Fruit fly (Drosophila melanogaster) whole organism, embryonic: ENCODE data around the gene Ts.

Source experiments
- CG10979 ChIP-seq: fragments of 200-800 bp; sonication (Bioruptor generic); optimal IDR thresholded peaks from 2 replicates; lab custom pipeline; 2018; ENCODE audit warnings: missing biosample characterization, mild to moderate bottlenecking, missing genetic modification characterization, moderate library complexity
- CG11560 ChIP-seq: fragments of 200-800 bp; sonication (Bioruptor generic); IDR thresholded peaks from 3 replicates; pipeline ENCODE4 v1.3.6; 2022; ENCODE audit warnings: missing biosample characterization, missing genetic modification characterization
- CG12219 ChIP-seq: fragments of 200-800 bp; sonication (Bioruptor generic); optimal IDR thresholded peaks from 3 replicates; lab custom pipeline; 2018; ENCODE audit warnings: missing biosample characterization, mild to moderate bottlenecking, missing genetic modification characterization
- CG13624 ChIP-seq: fragments of 200-800 bp; sonication (Bioruptor generic); optimal IDR thresholded peaks from 2 replicates; lab custom pipeline; 2016; ENCODE audit warnings: missing biosample characterization, missing genetic modification characterization
- CG17186 ChIP-seq: fragments of 200-800 bp; sonication (Bioruptor generic); optimal IDR thresholded peaks from 3 replicates; lab custom pipeline; 2017; ENCODE audit warnings: missing biosample characterization, missing genetic modification reagents, missing genetic modification characterization
- CG17359 ChIP-seq: fragments of 200-800 bp; sonication (Bioruptor generic); optimal IDR thresholded peaks from 3 replicates; lab custom pipeline; 2018; ENCODE audit warnings: missing biosample characterization, mild to moderate bottlenecking, missing genetic modification characterization, moderate library complexity
- CG17361 ChIP-seq: fragments of 200-800 bp; sonication (Bioruptor generic); IDR thresholded peaks from 3 replicates; pipeline ENCODE4 v1.3.6; 2022; ENCODE audit warnings: missing biosample characterization, missing genetic modification characterization
- CG17568 ChIP-seq: fragments of 200-800 bp; sonication (Bioruptor generic); optimal IDR thresholded peaks from 2 replicates; lab custom pipeline; 2018; ENCODE audit warnings: missing biosample characterization, mild to moderate bottlenecking, missing genetic modification characterization, moderate library complexity
- CG2678 ChIP-seq: fragments of 200-800 bp; sonication (Bioruptor generic); optimal IDR thresholded peaks from 3 replicates; lab custom pipeline; 2019; ENCODE audit warnings: missing biosample characterization, mild to moderate bottlenecking, missing genetic modification characterization, moderate library complexity
- CG2712 ChIP-seq: fragments of 200-800 bp; optimal IDR thresholded peaks from 3 replicates; lab custom pipeline; 2019; ENCODE audit warnings: missing biosample characterization, mild to moderate bottlenecking, missing genetic modification characterization, moderate library complexity
- CG30020 ChIP-seq: fragments of 200-800 bp; optimal IDR thresholded peaks from 2 replicates; lab custom pipeline; 2019; ENCODE audit warnings: missing biosample characterization, mild to moderate bottlenecking, missing genetic modification characterization, moderate library complexity
- CG3065 ChIP-seq: fragments of 200-800 bp; sonication (Bioruptor generic); optimal IDR thresholded peaks from 2 replicates; lab custom pipeline; 2016; ENCODE audit warnings: missing biosample characterization, missing genetic modification characterization
- CG3407 ChIP-seq: fragments of 200-800 bp; sonication (Bioruptor generic); optimal IDR thresholded peaks from 2 replicates; lab custom pipeline; 2018; ENCODE audit warnings: missing biosample characterization, mild to moderate bottlenecking, missing genetic modification characterization
- CG34422 ChIP-seq: fragments of 200-800 bp; sonication (Bioruptor generic); IDR thresholded peaks from 3 replicates; pipeline ENCODE4 v1.3.6; 2022; ENCODE audit warnings: missing biosample characterization, missing genetic modification characterization
- CG4854 ChIP-seq: fragments of 200-800 bp; sonication (Bioruptor generic); optimal IDR thresholded peaks from 2 replicates; lab custom pipeline; 2016; ENCODE audit warnings: missing biosample characterization, missing genetic modification characterization, inconsistent platforms
- CG8290 ChIP-seq, 3 experiments: fragments of 200-800 bp; sonication (Bioruptor generic); optimal IDR thresholded peaks; 2 replicates each; lab custom pipeline; 2016 to 2019; ENCODE audit warnings: missing biosample characterization in 3 of 3, missing genetic modification characterization in 3 of 3, mild to moderate bottlenecking in 2 of 3, moderate library complexity in 1 of 3
- CG9817 ChIP-seq: fragments of 200-800 bp; sonication (Bioruptor generic); optimal IDR thresholded peaks from 2 replicates; lab custom pipeline; 2018; ENCODE audit warnings: missing biosample characterization, mild to moderate bottlenecking, missing genetic modification characterization, moderate library complexity
- Fer2 ChIP-seq: fragments of 200-800 bp; sonication (Bioruptor generic); optimal IDR thresholded peaks from 2 replicates; lab custom pipeline; 2018; ENCODE audit warnings: missing biosample characterization, mild to moderate bottlenecking, missing genetic modification characterization, moderate library complexity
- Hand ChIP-seq: fragments of 200-800 bp; sonication (Bioruptor generic); optimal IDR thresholded peaks from 2 replicates; lab custom pipeline; 2017; ENCODE audit warnings: mild to moderate bottlenecking, missing biosample characterization, missing genetic modification reagents, missing genetic modification characterization
- Hr78 ChIP-seq, 2 experiments: fragments of 200-800 bp in 1 of 2; fragments of >200 bp in 1 of 2; sonication (Bioruptor generic) in 1 of 2; optimal IDR thresholded peaks; 2 replicates each; lab custom pipeline; 2017 to 2019; ENCODE audit warnings: missing biosample characterization in 2 of 2, missing genetic modification characterization in 2 of 2, mild to moderate bottlenecking in 1 of 2, moderate library complexity in 1 of 2
- Hsf ChIP-seq: fragments of 200-800 bp; sonication (Bioruptor generic); optimal IDR thresholded peaks from 3 replicates; lab custom pipeline; 2016; ENCODE audit warnings: missing biosample characterization, missing genetic modification characterization
- Lhr ChIP-seq: fragments of 200-800 bp; sonication (Bioruptor generic); optimal IDR thresholded peaks from 3 replicates; lab custom pipeline; 2017; ENCODE audit warnings: mild to moderate bottlenecking, missing biosample characterization, missing genetic modification reagents, missing genetic modification characterization
- Mrtf ChIP-seq: fragments of 200-800 bp; sonication (Bioruptor generic); IDR thresholded peaks from 3 replicates; pipeline ENCODE4 v1.3.6; 2022; ENCODE audit warnings: missing biosample characterization, missing genetic modification characterization
- Ptx1 ChIP-seq: fragments of 200-800 bp; sonication (Bioruptor generic); IDR thresholded peaks from 2 replicates; pipeline ENCODE4 v1.3.6; 2022; ENCODE audit warnings: missing biosample characterization, missing genetic modification characterization
- Rfx ChIP-seq: fragments of 200-800 bp; sonication (Bioruptor generic); IDR thresholded peaks from 2 replicates; pipeline ENCODE4 v1.3.6; 2022; ENCODE audit warnings: missing biosample characterization, missing genetic modification characterization
- ab ChIP-seq: fragments of 200-800 bp; sonication (Bioruptor generic); optimal IDR thresholded peaks from 2 replicates; lab custom pipeline; 2016; ENCODE audit warnings: missing biosample characterization, missing genetic modification characterization
- bcd ChIP-seq: fragments of 200-800 bp; sonication (Bioruptor generic); optimal IDR thresholded peaks from 2 replicates; lab custom pipeline; 2017; ENCODE audit warnings: missing biosample characterization, mild to moderate bottlenecking, missing genetic modification characterization
- br ChIP-seq: fragments of >200 bp; optimal IDR thresholded peaks from 2 replicates; lab custom pipeline; 2017
- crc ChIP-seq: fragments of 200-800 bp; sonication (Bioruptor generic); optimal IDR thresholded peaks from 2 replicates; lab custom pipeline; 2016; ENCODE audit warnings: missing biosample characterization, missing genetic modification characterization
- dmrt11E ChIP-seq: fragments of 200-800 bp; sonication (Bioruptor generic); optimal IDR thresholded peaks from 3 replicates; lab custom pipeline; 2018; ENCODE audit warnings: missing biosample characterization, mild to moderate bottlenecking, missing genetic modification characterization, moderate library complexity
- dpn ChIP-seq, 2 experiments: fragments of 200-800 bp; sonication (Bioruptor generic); optimal IDR thresholded peaks; 3 replicates each; lab custom pipeline; 2016; ENCODE audit warnings: missing biosample characterization in 2 of 2, missing genetic modification characterization in 2 of 2
- fd102C ChIP-seq: fragments of 200-800 bp; sonication (Bioruptor generic); optimal IDR thresholded peaks from 2 replicates; lab custom pipeline; 2018; ENCODE audit warnings: missing biosample characterization, mild to moderate bottlenecking, missing genetic modification characterization, moderate library complexity
- gfzf ChIP-seq: fragments of 200-800 bp; sonication (Bioruptor generic); optimal IDR thresholded peaks from 2 replicates; lab custom pipeline; 2016; ENCODE audit warnings: missing biosample characterization, mild to moderate bottlenecking, missing genetic modification characterization, moderate library complexity
- gt ChIP-seq: fragments of 200-800 bp; sonication (Bioruptor generic); IDR thresholded peaks from 2 replicates; pipeline ENCODE4 v1.3.6; 2022; ENCODE audit warnings: missing biosample characterization, missing genetic modification characterization
- jumu ChIP-seq: fragments of 200-800 bp; sonication (Bioruptor generic); optimal IDR thresholded peaks from 3 replicates; lab custom pipeline; 2016; ENCODE audit warnings: missing biosample characterization, missing genetic modification characterization
- lab ChIP-seq: fragments of 200-800 bp; sonication (Bioruptor generic); optimal IDR thresholded peaks from 3 replicates; lab custom pipeline; 2017; ENCODE audit warnings: missing biosample characterization, missing genetic modification characterization, mild to moderate bottlenecking, moderate library complexity, missing genetic modification reagents
- luna ChIP-seq: fragments of 200-800 bp; sonication (Bioruptor generic); optimal IDR thresholded peaks from 2 replicates; lab custom pipeline; 2016; ENCODE audit warnings: missing biosample characterization, missing genetic modification characterization
- nom ChIP-seq: fragments of 200-800 bp; sonication (Bioruptor generic); optimal IDR thresholded peaks from 2 replicates; lab custom pipeline; 2017; ENCODE audit warnings: missing biosample characterization, missing genetic modification characterization, mild to moderate bottlenecking, moderate library complexity, missing genetic modification reagents
- pzg ChIP-seq: fragments of 200-800 bp; sonication (Bioruptor generic); optimal IDR thresholded peaks from 3 replicates; lab custom pipeline; 2018; ENCODE audit warnings: missing biosample characterization, mild to moderate bottlenecking, missing genetic modification characterization, moderate library complexity
- sc ChIP-seq, 3 experiments: fragments of >200 bp in 2 of 3; fragments of 200-800 bp in 1 of 3; sonication (Bioruptor generic) in 1 of 3; optimal IDR thresholded peaks; 2 replicates in 2 of 3; 3 replicates in 1 of 3; lab custom pipeline; 2017; ENCODE audit warnings: mild to moderate bottlenecking in 1 of 3, missing biosample characterization in 1 of 3, missing genetic modification characterization in 1 of 3, missing genetic modification reagents in 1 of 3
- seq ChIP-seq: fragments of 200-800 bp; sonication (Bioruptor generic); IDR thresholded peaks from 2 replicates; pipeline ENCODE4 v1.3.6; 2022; ENCODE audit warnings: missing biosample characterization, missing genetic modification characterization
- ssp ChIP-seq: fragments of 200-800 bp; sonication (Bioruptor generic); IDR thresholded peaks from 2 replicates; pipeline ENCODE4 v1.3.6; 2022; ENCODE audit warnings: missing biosample characterization, missing genetic modification characterization
- unpg ChIP-seq: fragments of 200-800 bp; sonication (Bioruptor generic); optimal IDR thresholded peaks from 3 replicates; lab custom pipeline; 2018; ENCODE audit warnings: missing biosample characterization, mild to moderate bottlenecking, missing genetic modification characterization, moderate library complexity
- usp ChIP-seq: fragments of >200 bp; optimal IDR thresholded peaks from 2 replicates; lab custom pipeline; 2017; ENCODE audit warnings: missing biosample characterization, missing genetic modification characterization
- vvl ChIP-seq: fragments of 200-800 bp; sonication (Bioruptor generic); IDR thresholded peaks from 2 replicates; pipeline ENCODE4 v1.3.6; 2022; ENCODE audit warnings: missing biosample characterization, missing genetic modification characterization
- yki ChIP-seq: fragments of >200 bp; optimal IDR thresholded peaks from 3 replicates; lab custom pipeline; 2018
- zf30C ChIP-seq: fragments of 200-800 bp; sonication (Bioruptor generic); optimal IDR thresholded peaks from 3 replicates; lab custom pipeline; 2018; ENCODE audit warnings: missing biosample characterization, mild to moderate bottlenecking, missing genetic modification characterization

Ts gene

dm6 chr2L:2999113-2999512 is 29.7 kb upstream of the Ts start, which contains the start of gene Ccdc85 (continued):
- TF ChIP-seq Rfx (peak; percentile 19; the same call in 1 of the 2 replicates), bcd (GFP tag; lab: Kevin White, UChicago) (no peak), gfzf (GFP tag; lab: Kevin White, UChicago) (peak; percentile 24), CG11560 (peak; percentile 50; the same call in 1 of the 3 replicates), seq (GFP tag; lab: Robert Waterston, UW) (no peak), CG3065 (GFP tag; lab: Kevin White, UChicago) (no peak), gt (GFP tag; lab: Robert Waterston, UW) (no peak), zf30C (no peak), dpn (GFP tag; optimal IDR thresholded peaks at IDR 0.05; lab: Kevin White, UChicago) (no peak), Hand (no peak), CG4854 (GFP tag; lab: Kevin White, UChicago) (no peak), CG10979 (tag; lab: Kevin White, UChicago) (peak; percentile 32), CG17568 (GFP tag; lab: Kevin White, UChicago) (no peak), unpg (peak; percentile 25), dmrt11E (tag; lab: Kevin White, UChicago) (no peak), ab (GFP tag; lab: Kevin White, UChicago) (no peak), Fer2 (tag; lab: Kevin White, UChicago) (no peak), nom (GFP tag; lab: Kevin White, UChicago) (peak; percentile 8), CG2678 (no peak), br (lab: Kevin White, UChicago) (no peak), CG17359 (tag; lab: Kevin White, UChicago) (no peak), ssp (GFP tag; lab: Robert Waterston, UW) (no peak), usp (GFP tag; lab: Kevin White, UChicago) (no peak), CG2712 (tag; lab: Kevin White, UChicago) (peak; percentile 51), vvl (GFP tag; lab: Robert Waterston, UW) (peak; percentile 70), luna (GFP tag; lab: Kevin White, UChicago) (no peak), Hr78 (GFP tag; optimal IDR thresholded peaks at IDR 0.05; lab: Kevin White, UChicago) (no peak), Ptx1 (GFP tag; lab: Robert Waterston, UW) (no peak), CG17361 (GFP tag; lab: Robert Waterston, UW) (no peak; the same call in 2 of the 3 replicates), CG12219 (GFP tag; lab: Kevin White, UChicago) (no peak), CG8290 (GFP tag; optimal IDR thresholded peaks at IDR 0.05; lab: Kevin White, UChicago) (peak; percentile 40), CG8290 (tag; optimal IDR thresholded peaks at IDR 0.05; lab: Kevin White, UChicago) (no peak), jumu (GFP tag; lab: Kevin White, UChicago) (peak; percentile 18), CG13624 (peak; percentile 55), Hsf (GFP tag; lab: Kevin White, UChicago) (peak; percentile 22), CG9817 (tag; lab: Kevin White, UChicago) (no peak), yki (lab: Kevin White, UChicago) (no peak), CG3407 (GFP tag; lab: Kevin White, UChicago) (no peak), lab (no peak), CG30020 (tag; lab: Kevin White, UChicago) (peak; percentile 10), fd102C (GFP tag; lab: Kevin White, UChicago) (no peak), Mrtf (GFP tag; lab: Robert Waterston, UW) (no peak), CG17186 (GFP tag; lab: Kevin White, UChicago) (peak; percentile 43), pzg (GFP tag; lab: Kevin White, UChicago) (peak; percentile 80), sc (optimal IDR thresholded peaks at IDR 0.05; lab: Kevin White, UChicago) (no peak), sc (GFP tag; optimal IDR thresholded peaks at IDR 0.05; lab: Kevin White, UChicago) (no peak), crc (no peak), CG34422 (GFP tag; lab: Robert Waterston, UW) (peak; percentile 70; the same call in 1 of the 3 replicates), Lhr (GFP tag; lab: Kevin White, UChicago) (peak; percentile 12)
